Fruit fly (Drosophila melanogaster) whole organism, embryonic: ENCODE results near the gene CG11052.

Source experiments
- Abd-B ChIP-seq: fragments of 200-800 bp; sonication (Bioruptor generic); optimal IDR thresholded peaks from 2 replicates; lab custom pipeline; 2018; ENCODE audit warnings: missing biosample characterization, mild to moderate bottlenecking, missing genetic modification characterization, moderate library complexity
- Adf1 ChIP-seq: fragments of 200-800 bp; sonication (Bioruptor generic); IDR thresholded peaks from 2 replicates; pipeline ENCODE4 v1.3.6; 2022; ENCODE audit warnings: missing biosample characterization, missing genetic modification characterization
- Asciz ChIP-seq: fragments of 200-800 bp; sonication (Bioruptor generic); optimal IDR thresholded peaks from 2 replicates; lab custom pipeline; 2017; ENCODE audit warnings: missing biosample characterization, mild to moderate bottlenecking, missing genetic modification characterization, missing genetic modification reagents
- BEAF-32 ChIP-seq: fragments of 200-800 bp; sonication (Bioruptor generic); optimal IDR thresholded peaks from 3 replicates; lab custom pipeline; 2017; ENCODE audit warnings: missing biosample characterization, missing genetic modification characterization, mild to moderate bottlenecking, moderate library complexity, missing genetic modification reagents
- CG10274 ChIP-seq: fragments of 200-800 bp; sonication (Bioruptor generic); optimal IDR thresholded peaks from 3 replicates; lab custom pipeline; 2017; ENCODE audit warnings: missing biosample characterization, mild to moderate bottlenecking, missing genetic modification characterization
- CG10979 ChIP-seq: fragments of 200-800 bp; sonication (Bioruptor generic); optimal IDR thresholded peaks from 2 replicates; lab custom pipeline; 2018; ENCODE audit warnings: missing biosample characterization, mild to moderate bottlenecking, missing genetic modification characterization, moderate library complexity
- CG12769 ChIP-seq: fragments of 200-800 bp; sonication (Bioruptor generic); optimal IDR thresholded peaks from 2 replicates; lab custom pipeline; 2019; ENCODE audit warnings: missing biosample characterization, mild to moderate bottlenecking, missing genetic modification characterization, moderate library complexity
- CG1647 ChIP-seq: fragments of 200-800 bp; sonication (Bioruptor generic); optimal IDR thresholded peaks from 3 replicates; lab custom pipeline; 2016; ENCODE audit warnings: missing biosample characterization, missing genetic modification characterization
- CG18262 ChIP-seq: fragments of 200-800 bp; optimal IDR thresholded peaks from 3 replicates; lab custom pipeline; 2019; ENCODE audit warnings: missing biosample characterization, mild to moderate bottlenecking, missing genetic modification characterization, moderate library complexity
- CG2116 ChIP-seq: fragments of 200-800 bp; sonication (Bioruptor generic); optimal IDR thresholded peaks from 3 replicates; lab custom pipeline; 2018; ENCODE audit warnings: missing biosample characterization, mild to moderate bottlenecking, missing genetic modification characterization
- CG3163 ChIP-seq: fragments of 200-800 bp; sonication (Bioruptor generic); optimal IDR thresholded peaks from 3 replicates; lab custom pipeline; 2016; ENCODE audit warnings: missing biosample characterization, missing genetic modification characterization
- CG32532 ChIP-seq: fragments of 200-800 bp; sonication (Bioruptor generic); IDR thresholded peaks from 2 replicates; pipeline ENCODE4 v1.3.6; 2022; ENCODE audit warnings: missing biosample characterization, missing genetic modification characterization
- CG3407 ChIP-seq: fragments of 200-800 bp; sonication (Bioruptor generic); optimal IDR thresholded peaks from 2 replicates; lab custom pipeline; 2018; ENCODE audit warnings: missing biosample characterization, mild to moderate bottlenecking, missing genetic modification characterization
- CG4360 ChIP-seq: fragments of 200-800 bp; sonication (Bioruptor generic); IDR thresholded peaks from 2 replicates; pipeline ENCODE4 v1.3.6; 2022; ENCODE audit warnings: missing biosample characterization, missing genetic modification characterization
- CG5953 ChIP-seq: fragments of 200-800 bp; sonication (Bioruptor generic); IDR thresholded peaks from 2 replicates; pipeline ENCODE4 v1.3.6; 2022; ENCODE audit warnings: missing biosample characterization, missing genetic modification characterization
- CG7271 ChIP-seq: fragments of 200-800 bp; sonication (Bioruptor generic); optimal IDR thresholded peaks from 2 replicates; lab custom pipeline; 2018; ENCODE audit warnings: missing biosample characterization, mild to moderate bottlenecking, missing genetic modification characterization, moderate library complexity
- CG8359 ChIP-seq: fragments of 200-800 bp; sonication (Bioruptor generic); optimal IDR thresholded peaks from 2 replicates; lab custom pipeline; 2017; ENCODE audit warnings: missing biosample characterization, mild to moderate bottlenecking, missing genetic modification characterization, borderline replicate concordance
- D ChIP-seq, 2 experiments: fragments of 200-800 bp in 1 of 2; fragments of >200 bp in 1 of 2; sonication (Bioruptor generic) in 1 of 2; optimal IDR thresholded peaks; 2 replicates in 1 of 2; 3 replicates in 1 of 2; lab custom pipeline; 2017; ENCODE audit warnings: mild to moderate bottlenecking in 1 of 2, missing biosample characterization in 1 of 2, missing genetic modification characterization in 1 of 2, missing genetic modification reagents in 1 of 2
- Dek ChIP-seq: fragments of 200-800 bp; sonication (Bioruptor generic); optimal IDR thresholded peaks from 3 replicates; lab custom pipeline; 2019; ENCODE audit warnings: missing biosample characterization, mild to moderate bottlenecking, missing genetic modification characterization, moderate library complexity
- Dll ChIP-seq: fragments of 200-800 bp; sonication (Bioruptor generic); IDR thresholded peaks from 4 replicates; pipeline ENCODE4 v1.3.6; 2022; ENCODE audit warnings: missing biosample characterization, missing genetic modification characterization; ENCODE audit not compliant: partially characterized antibody
- Dref ChIP-seq: fragments of 200-800 bp; sonication (Bioruptor generic); IDR thresholded peaks from 2 replicates; pipeline ENCODE4 v1.3.6; 2022; ENCODE audit warnings: missing biosample characterization, missing genetic modification characterization
- HLH54F ChIP-seq: fragments of 200-800 bp; sonication (Bioruptor generic); optimal IDR thresholded peaks from 3 replicates; lab custom pipeline; 2016; ENCODE audit warnings: missing biosample characterization, missing genetic modification characterization
- Mad ChIP-seq: fragments of 200-800 bp; sonication (Bioruptor generic); optimal IDR thresholded peaks from 2 replicates; lab custom pipeline; 2016; ENCODE audit warnings: missing biosample characterization, missing genetic modification characterization
- NFAT ChIP-seq: fragments of 200-800 bp; sonication (Bioruptor generic); IDR thresholded peaks from 2 replicates; pipeline ENCODE4 v1.3.6; 2022; ENCODE audit warnings: missing biosample characterization, missing genetic modification characterization
- Nf-YC ChIP-seq: fragments of 200-800 bp; optimal IDR thresholded peaks from 3 replicates; lab custom pipeline; 2019; ENCODE audit warnings: missing biosample characterization, mild to moderate bottlenecking, missing genetic modification characterization, moderate library complexity
- Optix ChIP-seq: fragments of 200-800 bp; sonication (Bioruptor generic); IDR thresholded peaks from 3 replicates; pipeline ENCODE4 v1.3.6; 2022; ENCODE audit warnings: missing biosample characterization, missing genetic modification characterization
- Poxn ChIP-seq: fragments of 200-800 bp; sonication (Bioruptor generic); IDR thresholded peaks from 2 replicates; pipeline ENCODE4 v1.3.6; 2022; ENCODE audit warnings: missing biosample characterization, missing genetic modification characterization
- TFAM ChIP-seq: fragments of 200-800 bp; sonication (Bioruptor generic); optimal IDR thresholded peaks from 2 replicates; lab custom pipeline; 2017; ENCODE audit warnings: missing biosample characterization, missing genetic modification characterization, inconsistent platforms
- aop ChIP-seq: fragments of 200-800 bp; sonication (Bioruptor generic); IDR thresholded peaks from 2 replicates; pipeline ENCODE4 v1.3.6; 2022; ENCODE audit warnings: missing biosample characterization, missing genetic modification characterization
- az2 ChIP-seq: fragments of 200-800 bp; sonication (Bioruptor generic); optimal IDR thresholded peaks from 3 replicates; lab custom pipeline; 2016; ENCODE audit warnings: missing biosample characterization, missing genetic modification characterization
- bab2 ChIP-seq: fragments of 200-800 bp; sonication (Bioruptor generic); optimal IDR thresholded peaks from 2 replicates; lab custom pipeline; 2016; ENCODE audit warnings: missing biosample characterization, missing genetic modification characterization
- btn ChIP-seq: fragments of 200-800 bp; sonication (Bioruptor generic); optimal IDR thresholded peaks from 2 replicates; lab custom pipeline; 2016; ENCODE audit warnings: missing biosample characterization, missing genetic modification characterization
- croc ChIP-seq: fragments of 200-800 bp; sonication (Bioruptor generic); conservative IDR thresholded peaks from 3 replicates; pipeline ENCODE4 v1.3.6; 2022; ENCODE audit warnings: missing biosample characterization, missing genetic modification characterization
- emc ChIP-seq: fragments of 200-800 bp; sonication (Bioruptor generic); optimal IDR thresholded peaks from 2 replicates; lab custom pipeline; 2016; ENCODE audit warnings: missing biosample characterization, missing genetic modification characterization
- fru ChIP-seq: fragments of >200 bp; optimal IDR thresholded peaks from 2 replicates; lab custom pipeline; 2017
- gcm2 ChIP-seq: fragments of 200-800 bp; sonication (Bioruptor generic); optimal IDR thresholded peaks from 2 replicates; lab custom pipeline; 2016; ENCODE audit warnings: missing biosample characterization, missing genetic modification characterization
- gsb ChIP-seq: fragments of 200-800 bp; sonication (Bioruptor generic); IDR thresholded peaks from 2 replicates; pipeline ENCODE4 v1.3.6; 2022; ENCODE audit warnings: missing biosample characterization, missing genetic modification characterization
- h ChIP-seq: fragments of >200 bp; optimal IDR thresholded peaks from 2 replicates; lab custom pipeline; 2017
- hth ChIP-seq: fragments of >200 bp; optimal IDR thresholded peaks from 2 replicates; lab custom pipeline; 2017; ENCODE audit warnings: inconsistent platforms
- jing ChIP-seq: fragments of 200-800 bp; sonication (Bioruptor generic); optimal IDR thresholded peaks from 2 replicates; lab custom pipeline; 2018; ENCODE audit warnings: missing biosample characterization, mild to moderate bottlenecking, missing genetic modification characterization
- mirr ChIP-seq: fragments of 200-800 bp; sonication (Bioruptor generic); optimal IDR thresholded peaks from 3 replicates; lab custom pipeline; 2018; ENCODE audit warnings: missing biosample characterization, mild to moderate bottlenecking, missing genetic modification characterization
- pita ChIP-seq: fragments of 200-800 bp; sonication (Bioruptor generic); optimal IDR thresholded peaks from 2 replicates; lab custom pipeline; 2017; ENCODE audit warnings: missing biosample characterization, mild to moderate bottlenecking, missing genetic modification characterization
- pros ChIP-seq: fragments of 200-800 bp; sonication (Bioruptor generic); optimal IDR thresholded peaks from 3 replicates; lab custom pipeline; 2019; ENCODE audit warnings: missing biosample characterization, mild to moderate bottlenecking, missing genetic modification characterization, moderate library complexity
- sens ChIP-seq: fragments of 200-800 bp; sonication (Bioruptor generic); peaks from one replicate; lab custom pipeline; 2016; ENCODE audit warnings: missing biosample characterization, missing genetic modification characterization
- sens-2 ChIP-seq: fragments of 200-800 bp; sonication (Bioruptor generic); IDR thresholded peaks from 2 replicates; pipeline ENCODE4 v1.3.6; 2022; ENCODE audit warnings: missing biosample characterization, missing genetic modification characterization
- sob ChIP-seq: fragments of 200-800 bp; sonication (Bioruptor generic); IDR thresholded peaks from 2 replicates; pipeline ENCODE4 v1.3.6; 2022; ENCODE audit warnings: missing biosample characterization, missing genetic modification characterization
- sr ChIP-seq: fragments of 200-800 bp; sonication (Bioruptor generic); IDR thresholded peaks from 3 replicates; pipeline ENCODE4 v1.3.6; 2022; ENCODE audit warnings: missing biosample characterization, missing genetic modification characterization
- twi ChIP-seq: fragments of 200-800 bp; optimal IDR thresholded peaks from 2 replicates; lab custom pipeline; 2019; ENCODE audit warnings: missing biosample characterization, mild to moderate bottlenecking, missing genetic modification characterization, moderate library complexity
- unc-4 ChIP-seq: fragments of 200-800 bp; sonication (Bioruptor generic); IDR thresholded peaks from 2 replicates; pipeline ENCODE4 v1.3.6; 2022; ENCODE audit warnings: missing biosample characterization, missing genetic modification characterization; ENCODE audit not compliant: partially characterized antibody

CG11052 gene

DNA sequence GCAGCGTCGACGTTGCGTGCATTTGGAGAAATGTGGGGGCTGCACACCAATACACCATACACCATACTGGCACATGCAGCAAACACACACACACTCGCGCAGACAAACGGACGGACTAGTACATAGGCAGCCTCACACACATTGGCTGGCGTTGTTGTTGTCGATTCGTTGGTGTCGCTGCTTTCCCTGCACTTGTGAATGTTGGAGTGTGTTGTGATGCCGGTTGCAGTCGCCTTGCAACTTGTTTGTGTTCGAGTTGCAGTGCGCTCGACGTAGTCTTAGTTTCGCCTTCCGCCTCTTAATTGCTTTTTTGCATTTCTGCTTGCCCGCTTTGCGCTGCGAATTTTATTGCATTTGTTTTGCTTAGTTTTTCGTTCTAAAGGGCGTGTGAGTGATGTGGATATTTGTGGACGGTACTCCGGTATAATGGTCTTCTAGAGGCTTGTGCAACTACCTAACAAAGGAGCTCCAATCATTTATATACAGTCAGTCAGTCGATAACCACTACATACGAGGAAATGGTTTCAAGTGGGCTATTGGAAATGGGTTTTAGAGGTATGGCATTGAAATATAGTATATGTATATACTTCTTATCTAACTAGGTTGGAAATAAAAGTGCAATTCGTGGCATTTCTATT lies 45.5 kb downstream of the CG11052 start (continued):
- TF ChIP-seq gsb (GFP tag; lab: Robert Waterston, UW) (no peak), Nf-YC (peak; percentile 91), btn (GFP tag; lab: Kevin White, UChicago) (no peak), CG10979 (tag; lab: Kevin White, UChicago) (no peak), mirr (GFP tag; lab: Kevin White, UChicago) (no peak), gcm2 (GFP tag; lab: Kevin White, UChicago) (no peak), aop (GFP tag; lab: Robert Waterston, UW) (0 out of 2 replicates have a peak, but pooled peaks have one; percentile 23), D (optimal IDR thresholded peaks at IDR 0.05; lab: Kevin White, UChicago) (peak; percentile 68), D (GFP tag; optimal IDR thresholded peaks at IDR 0.05; lab: Kevin White, UChicago) (no peak), Adf1 (GFP tag; lab: Robert Waterston, UW) (no peak), TFAM (GFP tag; lab: Kevin White, UChicago) (no peak), CG8359 (no peak), Abd-B (GFP tag; lab: Kevin White, UChicago) (no peak), hth (lab: Kevin White, UChicago) (no peak), Asciz (GFP tag; lab: Kevin White, UChicago) (no peak), sr (GFP tag; lab: Robert Waterston, UW) (peak; percentile 50; the same call in 1 of the 3 replicates), CG5953 (no peak), CG18262 (tag; lab: Kevin White, UChicago) (no peak), Mad (GFP tag; lab: Kevin White, UChicago) (no peak)
- TF ChIP-seq, all 482 proteins: peak for 14

DNA sequence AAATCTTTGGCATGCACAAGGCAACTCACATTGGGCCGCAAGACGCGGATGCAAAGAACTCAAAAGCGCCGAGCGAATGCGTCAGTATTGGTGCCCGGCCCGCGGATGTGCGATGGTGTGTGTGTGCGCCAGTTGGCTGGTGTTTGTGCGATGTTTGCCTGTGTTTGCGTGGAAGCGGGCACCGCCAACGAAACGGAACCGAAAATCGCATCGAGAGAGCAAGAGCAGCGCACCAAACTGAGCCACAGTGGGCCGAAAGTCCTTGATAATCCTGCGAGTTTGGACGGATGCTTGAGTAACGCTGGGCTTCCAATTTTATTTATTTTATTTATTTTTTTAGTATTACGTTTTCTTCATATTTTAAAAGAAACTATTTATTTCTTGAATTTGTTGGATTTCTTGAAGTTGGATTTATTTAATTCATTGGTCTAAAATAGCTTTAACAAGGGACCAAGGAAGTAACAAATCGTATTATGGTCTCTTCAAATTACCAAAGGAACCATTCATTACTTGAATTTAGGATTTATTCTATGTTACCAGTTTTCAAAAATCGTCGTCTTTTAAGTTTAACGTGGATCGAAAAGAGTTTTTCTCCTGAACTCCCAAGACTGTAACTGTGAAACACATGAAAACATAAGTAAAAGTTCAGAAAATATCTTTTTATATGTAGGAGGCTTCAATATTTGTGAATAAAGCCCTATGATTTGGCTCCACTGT lies 46.2 kb downstream of the CG11052 start:
- TF ChIP-seq unc-4 (GFP tag; lab: Robert Waterston, UW) (no peak), bab2 (GFP tag; lab: Kevin White, UChicago) (no peak), fru (lab: Kevin White, UChicago) (no peak), HLH54F (GFP tag; lab: Kevin White, UChicago) (no peak), NFAT (GFP tag; lab: Robert Waterston, UW) (no peak), pita (GFP tag; lab: Kevin White, UChicago) (no peak), CG10274 (GFP tag; lab: Kevin White, UChicago) (no peak), emc (no peak), Dref (GFP tag; lab: Robert Waterston, UW) (no peak), sob (GFP tag; lab: Robert Waterston, UW) (no peak), sens-2 (no peak), CG3407 (GFP tag; lab: Kevin White, UChicago) (peak; percentile 63), twi (tag; lab: Kevin White, UChicago) (peak; percentile 31), BEAF-32 (GFP tag; lab: Kevin White, UChicago) (no peak), CG1647 (GFP tag; lab: Kevin White, UChicago) (no peak), Poxn (no peak), CG12769 (tag; lab: Kevin White, UChicago) (no peak), croc (GFP tag; lab: Robert Waterston, UW) (peak; percentile 61; the same call in 2 of the 3 replicates), CG2116 (peak; percentile 25), CG3163 (no peak), Dll (no peak), CG4360 (GFP tag; lab: Robert Waterston, UW) (peak; percentile 47), jing (no peak), CG32532 (GFP tag; lab: Robert Waterston, UW) (no peak), Optix (GFP tag; lab: Robert Waterston, UW) (0 out of 3 replicates have a peak, but pooled peaks have one; percentile 15), CG7271 (tag; lab: Kevin White, UChicago) (no peak), az2 (GFP tag; lab: Kevin White, UChicago) (peak; percentile 67), Dek (tag; lab: Kevin White, UChicago) (no peak), h (no peak), pros (GFP tag; lab: Kevin White, UChicago) (no peak), sens (GFP tag; lab: Kevin White, UChicago) (peak; percentile 92)
